Worm (Caenorhabditis elegans) whole organism, mixed stage, embryonic: ENCODE data around the gene T07D3.9.

Experiments used
- M03D4.4 ChIP-seq: sonication (generic microtip); optimal IDR thresholded peaks from 2 replicates; lab custom pipeline; 2017; ENCODE audit warnings: mild to moderate bottlenecking, missing genetic modification characterization, missing compliant biosample characterization
- blmp-1 ChIP-seq: fragments of 150-350 bp; optimal IDR thresholded peaks from 2 replicates; lab custom pipeline; 2014; ENCODE audit warnings: missing biosample characterization, missing genetic modification characterization
- ceh-39 ChIP-seq: fragments of 150-350 bp; optimal IDR thresholded peaks from 2 replicates; lab custom pipeline; 2014; ENCODE audit warnings: missing biosample characterization, missing genetic modification characterization
- ces-1 ChIP-seq: fragments of 150-350 bp; optimal IDR thresholded peaks from 2 replicates; lab custom pipeline; 2014; ENCODE audit warnings: missing biosample characterization, missing genetic modification reagents, missing genetic modification characterization
- lin-32 ChIP-seq: fragments of 200-800 bp; sonication (Bioruptor generic); optimal IDR thresholded peaks from 2 replicates; lab custom pipeline; 2018; ENCODE audit warnings: mild to moderate bottlenecking, missing genetic modification characterization, missing compliant biosample characterization
- lsy-2 ChIP-seq: fragments of 150-350 bp; optimal IDR thresholded peaks from 2 replicates; lab custom pipeline; 2014; ENCODE audit warnings: missing biosample characterization, missing genetic modification characterization
- mep-1 ChIP-seq: fragments of 150-350 bp; optimal IDR thresholded peaks from 2 replicates; lab custom pipeline; 2017; ENCODE audit warnings: missing biosample characterization, missing genetic modification reagents, missing genetic modification characterization, inconsistent platforms
- nhr-237 ChIP-seq: fragments of 150-350 bp; optimal IDR thresholded peaks from 2 replicates; lab custom pipeline; 2014; ENCODE audit warnings: missing biosample characterization, missing genetic modification characterization
- nhr-28 ChIP-seq: fragments of 150-350 bp; optimal IDR thresholded peaks from 2 replicates; lab custom pipeline; 2014; ENCODE audit warnings: missing biosample characterization, missing genetic modification characterization
- sptf-1 ChIP-seq: sonication (generic microtip); optimal IDR thresholded peaks from 2 replicates; lab custom pipeline; 2017; ENCODE audit warnings: mild to moderate bottlenecking, missing genetic modification characterization, moderate library complexity, missing compliant biosample characterization
- unc-39 ChIP-seq: fragments of 150-350 bp; optimal IDR thresholded peaks from 2 replicates; lab custom pipeline; 2014; ENCODE audit warnings: missing biosample characterization, missing genetic modification characterization
- unc-62 ChIP-seq: fragments of 150-350 bp; optimal IDR thresholded peaks from 2 replicates; lab custom pipeline; 2014; ENCODE audit warnings: missing biosample characterization, missing genetic modification reagents, missing genetic modification characterization
- ztf-11 ChIP-seq: fragments of 150-350 bp; optimal IDR thresholded peaks from 2 replicates; lab custom pipeline; 2014; ENCODE audit warnings: missing biosample characterization, missing genetic modification characterization

ce11 chrII:932718-933117 is 32.0 kb upstream of the T07D3.9 start, which contains the start of gene acs-15:
- TF ChIP-seq mep-1 (tag; lab: Kevin White, UChicago): no peak
- no peak for TF ChIP-seq sptf-1 (tag; lab: Kevin White, UChicago)
- TF ChIP-seq lsy-2 (tag; lab: Kevin White, UChicago): no peak
- TF ChIP-seq ztf-11 (tag; lab: Kevin White, UChicago): no peak
- TF ChIP-seq M03D4.4 (tag; lab: Kevin White, UChicago): no peak
- no peak for TF ChIP-seq nhr-28 (tag; lab: Kevin White, UChicago)
- no peak for TF ChIP-seq nhr-237
- no peak for TF ChIP-seq ceh-39 (tag; lab: Kevin White, UChicago)
- TF ChIP-seq unc-39 (tag; lab: Kevin White, UChicago): no peak
- no peak for TF ChIP-seq lin-32 (GFP tag; lab: Kevin White, UChicago)
- TF ChIP-seq unc-62: no peak
- no peak for TF ChIP-seq ces-1
- no peak for TF ChIP-seq blmp-1 (tag; lab: Kevin White, UChicago)
